Worm (Caenorhabditis elegans) whole organism, early embryonic: ENCODE results near the gene eif-3.K.

ENCODE experiments used
- ama-1 ChIP-seq: fragments of 150-350 bp; optimal IDR thresholded peaks from 2 replicates; lab custom pipeline; 2014
- flt-1 ChIP-seq: fragments of 200-800 bp; sonication (Bioruptor generic); IDR thresholded peaks from 2 replicates; pipeline ENCODE4 v1.3.6; 2022; ENCODE audit warnings: missing genetic modification characterization, missing compliant biosample characterization
- hmbx-1 ChIP-seq: sonication (generic microtip); optimal IDR thresholded peaks from 2 replicates; lab custom pipeline; 2016; ENCODE audit warnings: mild to moderate bottlenecking, missing genetic modification characterization, missing compliant biosample characterization

DNA sequence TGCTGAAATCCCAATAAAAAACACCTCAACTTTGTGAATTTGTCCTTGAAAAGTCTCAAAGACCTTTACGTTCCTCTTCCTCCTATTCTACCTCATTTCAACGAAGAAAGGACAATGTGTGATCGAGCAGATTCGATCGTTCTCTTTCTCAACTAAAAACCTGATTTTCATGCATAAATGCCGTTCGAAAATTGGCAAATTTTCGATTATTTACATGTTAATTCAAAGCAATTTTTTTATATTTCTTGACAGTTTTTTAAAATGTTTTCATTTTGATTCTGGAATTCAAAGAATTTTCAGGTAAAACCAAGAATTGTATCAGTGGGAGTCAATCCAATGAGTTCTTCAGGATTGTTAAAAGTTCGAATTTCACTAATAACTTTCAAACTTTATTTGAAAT, 14.8 kb downstream of the eif-3.K start, which contains the start of gene lin-46:
- no peak for TF ChIP-seq hmbx-1 (tag; lab: Kevin White, UChicago)
- no peak for TF ChIP-seq flt-1 (GFP tag; lab: Robert Waterston, UW)
- no peak for TF ChIP-seq ama-1 (lab: Kevin White, UChicago)
